Fruit fly (Drosophila melanogaster) whole organism, wandering third instar larva: ENCODE measurements around the gene Bub3.

Source experiments
- Abd-B ChIP-seq: fragments of >200 bp; optimal IDR thresholded peaks from 2 replicates; lab custom pipeline; 2017; ENCODE audit warnings: missing biosample characterization, missing genetic modification characterization
- psq ChIP-seq: fragments of 200-800 bp; sonication (Bioruptor generic); optimal IDR thresholded peaks from 3 replicates; lab custom pipeline; 2017; ENCODE audit warnings: missing biosample characterization, mild to moderate bottlenecking, missing genetic modification characterization, moderate library complexity

DNA sequence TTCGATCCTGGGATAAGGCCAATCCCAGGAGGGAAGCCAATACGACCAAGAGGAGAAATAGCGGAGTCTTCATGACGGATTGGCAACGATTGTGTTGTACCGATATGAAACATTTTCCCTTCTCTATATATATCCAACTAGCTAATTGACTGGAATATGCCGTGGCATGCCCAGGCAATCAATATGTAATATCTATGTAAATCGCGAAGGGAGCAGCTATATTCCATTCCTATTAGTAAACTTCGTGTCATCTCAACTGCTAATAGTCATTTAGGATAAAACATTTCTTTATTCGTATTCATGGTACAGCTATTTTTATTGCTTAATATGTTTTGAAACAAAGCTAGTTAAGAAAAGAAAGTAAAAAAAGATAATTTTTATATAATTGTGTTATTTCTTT lies 40.1 kb upstream of the Bub3 start, which contains the start of gene Dup99B:
- TF ChIP-seq psq (GFP tag; lab: Kevin White, UChicago), result no peak
- no peak for TF ChIP-seq Abd-B (GFP tag; lab: Kevin White, UChicago)
